Worm (Caenorhabditis elegans): ENCODE results near the gene best-24.

- no peak for TF ChIP-seq pqm-1 (tag; optimal IDR thresholded peaks at IDR 0.05)
- TF ChIP-seq syd-9 (tag; optimal IDR thresholded peaks at IDR 0.05), result no peak
- TF ChIP-seq unc-55 (GFP tag; optimal IDR thresholded peaks at IDR 0.05), result no peak
- TF ChIP-seq nhr-11 (tag; optimal IDR thresholded peaks at IDR 0.05), result no peak
- TF ChIP-seq odd-2 (tag; optimal IDR thresholded peaks at IDR 0.05), result no peak
These were observed 35.5 kb upstream of the best-24 start, which contains the start of gene slc-17.3 for ce11 chrIII:7865238-7865761.
